Worm (Caenorhabditis elegans) whole organism, L4 larva: ENCODE measurements around the gene R13A1.5.

Experiments used
- F10B5.3 ChIP-seq: sonication (generic microtip); optimal IDR thresholded peaks from 2 replicates; lab custom pipeline; 2016; ENCODE audit warnings: mild to moderate bottlenecking, missing genetic modification characterization, missing compliant biosample characterization
- F37D6.2 ChIP-seq: sonication (generic microtip); optimal IDR thresholded peaks from 2 replicates; lab custom pipeline; 2016; ENCODE audit warnings: mild to moderate bottlenecking, missing genetic modification characterization, missing compliant biosample characterization
- F44E2.7 ChIP-seq: fragments of 200-800 bp; sonication (Bioruptor generic); IDR thresholded peaks from 2 replicates; pipeline ENCODE4 v2.1.2; 2022; ENCODE audit warnings: missing genetic modification characterization, missing compliant biosample characterization
- T20F7.1 ChIP-seq: fragments of 200-800 bp; sonication (Bioruptor generic); optimal IDR thresholded peaks from 2 replicates; lab custom pipeline; 2018; ENCODE audit warnings: mild to moderate bottlenecking, missing genetic modification characterization, missing compliant biosample characterization
- Y48G9A.11 ChIP-seq: fragments of 200-800 bp; sonication (Bioruptor generic); IDR thresholded peaks from 2 replicates; pipeline ENCODE4 v1.3.6; 2022; ENCODE audit warnings: missing genetic modification reagents, missing genetic modification characterization, missing compliant biosample characterization
- Y75B8A.6 ChIP-seq: fragments of 200-800 bp; sonication (Bioruptor generic); IDR thresholded peaks from 2 replicates; pipeline ENCODE4 v1.3.6; 2022; ENCODE audit warnings: missing genetic modification reagents, missing genetic modification characterization, missing compliant biosample characterization
- ZK337.2 ChIP-seq: fragments of 200-800 bp; sonication (Bioruptor generic); IDR thresholded peaks from 2 replicates; pipeline ENCODE4 v1.3.6; 2022; ENCODE audit warnings: missing genetic modification reagents, missing genetic modification characterization, missing compliant biosample characterization
- aha-1 ChIP-seq: fragments of 150-350 bp; peaks from one replicate; lab custom pipeline; 2014; ENCODE audit warnings: missing biosample characterization, missing genetic modification characterization
- arid-1 ChIP-seq: fragments of 200-800 bp; sonication (Bioruptor generic); conservative IDR thresholded peaks from 2 replicates; pipeline ENCODE4 v1.3.6; 2022; ENCODE audit warnings: missing genetic modification reagents, missing genetic modification characterization, missing compliant biosample characterization
- ces-1 ChIP-seq: fragments of 150-350 bp; sonication (generic microtip); optimal IDR thresholded peaks from 4 replicates; lab custom pipeline; 2014; ENCODE audit warnings: missing biosample characterization, missing genetic modification reagents, missing genetic modification characterization
- cey-2 ChIP-seq: sonication (generic microtip); optimal IDR thresholded peaks from 3 replicates; lab custom pipeline; 2017; ENCODE audit warnings: missing genetic modification characterization, mild to moderate bottlenecking, missing compliant biosample characterization, antibody characterized with exemption, borderline replicate concordance; ENCODE audit not compliant: insufficient read depth
- ctbp-1 ChIP-seq: fragments of 200-800 bp; sonication (Bioruptor generic); IDR thresholded peaks from 2 replicates; pipeline ENCODE4 v1.3.6; 2022; ENCODE audit warnings: missing genetic modification reagents, missing genetic modification characterization, missing compliant biosample characterization
- daf-16 ChIP-seq, 3 experiments: sonication (generic microtip); optimal IDR thresholded peaks; 2 replicates each; lab custom pipeline; 2016 to 2017; ENCODE audit warnings: missing genetic modification characterization in 3 of 3, missing genetic modification reagents in 3 of 3, mild to moderate bottlenecking in 2 of 3, missing compliant biosample characterization in 2 of 3, missing biosample characterization in 1 of 3, moderate library complexity in 1 of 3
- daf-19 ChIP-seq: fragments of 200-800 bp; sonication (Bioruptor generic); conservative IDR thresholded peaks from 2 replicates; pipeline ENCODE4 v1.3.6; 2022; ENCODE audit warnings: missing genetic modification characterization, missing compliant biosample characterization
- daf-8 ChIP-seq: fragments of 200-800 bp; sonication (Bioruptor generic); IDR thresholded peaks from 2 replicates; pipeline ENCODE4 v1.3.6; 2022; ENCODE audit warnings: missing genetic modification characterization, missing compliant biosample characterization
- dmd-6 ChIP-seq: fragments of 200-800 bp; sonication (Bioruptor generic); IDR thresholded peaks from 2 replicates; pipeline ENCODE4 v1.3.6; 2022; ENCODE audit warnings: missing genetic modification reagents, missing genetic modification characterization, missing compliant biosample characterization
- dve-1 ChIP-seq: sonication (generic microtip); optimal IDR thresholded peaks from 2 replicates; lab custom pipeline; 2017; ENCODE audit warnings: antibody characterized with exemption, mild to moderate bottlenecking, missing genetic modification characterization, missing compliant biosample characterization; ENCODE audit not compliant: insufficient read depth
- gei-8 ChIP-seq: fragments of 200-800 bp; sonication (Bioruptor generic); optimal IDR thresholded peaks from 2 replicates; lab custom pipeline; 2018; ENCODE audit warnings: mild to moderate bottlenecking, missing genetic modification characterization, missing compliant biosample characterization
- hif-1 ChIP-seq, 2 experiments: sonication (generic microtip); optimal IDR thresholded peaks; 2 replicates each; lab custom pipeline; 2016 to 2017; ENCODE audit warnings: missing compliant biosample characterization in 2 of 2, missing genetic modification characterization in 2 of 2, missing genetic modification reagents in 2 of 2, missing genotype in 2 of 2, mild to moderate bottlenecking in 1 of 2
- hlh-11 ChIP-seq: fragments of 200-800 bp; sonication (Bioruptor generic); optimal IDR thresholded peaks from 2 replicates; lab custom pipeline; 2018; ENCODE audit warnings: mild to moderate bottlenecking, missing genetic modification characterization, missing compliant biosample characterization
- hlh-30 ChIP-seq: sonication (generic microtip); optimal IDR thresholded peaks from 2 replicates; lab custom pipeline; 2017; ENCODE audit warnings: antibody characterized with exemption, mild to moderate bottlenecking, missing genetic modification characterization, missing compliant biosample characterization; ENCODE audit not compliant: insufficient read depth
- lin-13 ChIP-seq: fragments of 150-350 bp; optimal IDR thresholded peaks from 2 replicates; lab custom pipeline; 2014; ENCODE audit warnings: missing biosample characterization, missing genetic modification reagents, missing genetic modification characterization
- lin-15B ChIP-seq: fragments of 150-350 bp; sonication (generic microtip); optimal IDR thresholded peaks from 3 replicates; lab custom pipeline; 2014; ENCODE audit warnings: missing biosample characterization, missing genetic modification characterization
- lin-38 ChIP-seq: fragments of 200-800 bp; sonication (Bioruptor generic); IDR thresholded peaks from 2 replicates; pipeline ENCODE4 v1.3.6; 2022; ENCODE audit warnings: missing genetic modification reagents, missing genetic modification characterization, missing compliant biosample characterization
- madf-5 ChIP-seq, 2 experiments: fragments of 200-800 bp; sonication (Bioruptor generic); IDR thresholded peaks; 2 replicates each; pipeline ENCODE4 v1.3.6; 2022; ENCODE audit warnings: missing compliant biosample characterization in 2 of 2, missing genetic modification characterization in 2 of 2
- mes-2 ChIP-seq: sonication (generic microtip); optimal IDR thresholded peaks from 2 replicates; lab custom pipeline; 2016; ENCODE audit warnings: missing genotype, mild to moderate bottlenecking, missing genetic modification characterization, missing compliant biosample characterization; ENCODE audit not compliant: poor library complexity, severe bottlenecking
- mxl-2 ChIP-seq: fragments of 200-800 bp; sonication (Bioruptor generic); conservative IDR thresholded peaks from 2 replicates; pipeline ENCODE4 v1.3.6; 2022; ENCODE audit warnings: missing genetic modification reagents, missing genetic modification characterization, missing compliant biosample characterization
- nhr-102 ChIP-seq: sonication (generic microtip); optimal IDR thresholded peaks from 2 replicates; lab custom pipeline; 2016; ENCODE audit warnings: mild to moderate bottlenecking, missing genetic modification characterization, moderate library complexity, missing compliant biosample characterization
- nhr-28 ChIP-seq: fragments of 150-350 bp; optimal IDR thresholded peaks from 2 replicates; lab custom pipeline; 2014; ENCODE audit warnings: missing biosample characterization, missing genetic modification characterization
- nhr-48 ChIP-seq: sonication (generic microtip); optimal IDR thresholded peaks from 2 replicates; lab custom pipeline; 2016; ENCODE audit warnings: mild to moderate bottlenecking, missing genetic modification characterization, missing compliant biosample characterization
- nhr-77 ChIP-seq: fragments of 150-350 bp; optimal IDR thresholded peaks from 2 replicates; lab custom pipeline; 2014; ENCODE audit warnings: missing biosample characterization, missing genetic modification characterization
- pha-4 ChIP-seq, 2 experiments: fragments of 150-350 bp in 1 of 2; fragments of 200-800 bp in 1 of 2; sonication (Bioruptor generic) in 1 of 2; IDR thresholded peaks in 1 of 2; optimal IDR thresholded peaks in 1 of 2; 2 replicates each; pipeline versions ENCODE4 v1.3.6 to Lab custom; 2014 to 2022; ENCODE audit warnings: missing genetic modification characterization in 2 of 2, missing genetic modification reagents in 2 of 2, missing biosample characterization in 1 of 2, missing compliant biosample characterization in 1 of 2
- pqm-1 ChIP-seq: sonication (generic microtip); optimal IDR thresholded peaks from 2 replicates; lab custom pipeline; 2017; ENCODE audit warnings: missing biosample characterization, missing genetic modification characterization
- rbr-2 ChIP-seq: sonication (generic microtip); optimal IDR thresholded peaks from 2 replicates; lab custom pipeline; 2016; ENCODE audit warnings: missing genotype, missing genetic modification characterization, missing compliant biosample characterization
- snpc-1.2 ChIP-seq: fragments of 200-800 bp; sonication (Bioruptor generic); IDR thresholded peaks from 2 replicates; pipeline ENCODE4 v1.3.6; 2022; ENCODE audit warnings: missing genetic modification reagents, missing genetic modification characterization, missing compliant biosample characterization
- tra-1 ChIP-seq: fragments of 200-800 bp; sonication (Bioruptor generic); IDR thresholded peaks from 2 replicates; pipeline ENCODE4 v1.3.6; 2022; ENCODE audit warnings: missing genetic modification reagents, missing genetic modification characterization, missing compliant biosample characterization
- unc-130 ChIP-seq: sonication (generic microtip); optimal IDR thresholded peaks from 2 replicates; lab custom pipeline; 2016; ENCODE audit warnings: missing genetic modification reagents, missing genetic modification characterization, missing compliant biosample characterization
- unc-39 ChIP-seq: sonication (generic microtip); optimal IDR thresholded peaks from 2 replicates; lab custom pipeline; 2017; ENCODE audit warnings: missing biosample characterization, missing genetic modification characterization
- zag-1 ChIP-seq: fragments of 150-350 bp; optimal IDR thresholded peaks from 2 replicates; lab custom pipeline; 2014; ENCODE audit warnings: missing biosample characterization, missing genetic modification characterization

Gene R13A1.5

DNA sequence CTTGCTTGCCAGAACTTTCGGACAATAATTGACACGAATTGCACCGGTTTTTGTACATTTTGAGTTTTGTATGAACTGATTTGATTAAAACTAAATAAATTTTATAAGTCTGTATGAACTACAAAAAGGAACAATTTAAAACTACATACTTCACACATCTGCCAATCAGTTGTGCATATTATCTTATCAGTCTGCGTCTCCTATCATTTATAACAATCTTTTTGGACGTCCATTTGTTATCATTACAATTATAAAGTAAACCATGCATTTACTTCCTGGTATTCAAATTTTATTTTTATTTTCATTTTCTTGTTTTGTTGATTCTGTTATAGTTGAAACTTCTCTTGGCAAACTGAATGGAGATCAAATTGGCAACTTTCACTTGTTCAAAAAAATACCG, 11.3 kb downstream of the R13A1.5 start, which contains the start of gene cest-10:
TSS of gene cest-10 (plus strand) at position 254 of the 400 bp plus-strand sequence.
- TF ChIP-seq nhr-28 (tag; lab: Kevin White, UChicago) (peak; percentile 99), rbr-2 (tag; lab: Kevin White, UChicago) (no peak), aha-1 (peak; percentile 56), daf-19 (no peak), arid-1 (GFP tag; lab: Robert Waterston, UW) (no peak), Y75B8A.6 (GFP tag; lab: Robert Waterston, UW) (0 out of 2 replicates have a peak, but pooled peaks have one; percentile 22), nhr-77 (tag; lab: Kevin White, UChicago) (peak; percentile 69), gei-8 (GFP tag; lab: Kevin White, UChicago) (peak; percentile 2), daf-16 (GFP tag; optimal IDR thresholded peaks at IDR 0.05; lab: Kevin White, UChicago) (peak in 1 of 2 experiments; percentile 67), daf-16 (tag; optimal IDR thresholded peaks at IDR 0.05; lab: Kevin White, UChicago) (peak; percentile 93), hlh-11 (tag; lab: Kevin White, UChicago) (peak; percentile 68), nhr-48 (tag; lab: Kevin White, UChicago) (peak; percentile 64), F37D6.2 (tag; lab: Kevin White, UChicago) (no peak), dve-1 (tag; lab: Kevin White, UChicago) (peak; percentile 89), lin-38 (GFP tag; lab: Robert Waterston, UW) (no peak), pha-4 (GFP tag; IDR thresholded peaks at IDR 0.05; lab: Robert Waterston, UW) (peak; percentile 32; the same call in 1 of the 2 replicates), pha-4 (tag; optimal IDR thresholded peaks at IDR 0.05; lab: Kevin White, UChicago) (no peak), lin-13 (GFP tag; lab: Kevin White, UChicago) (no peak), nhr-102 (tag; lab: Kevin White, UChicago) (peak; percentile 49), ctbp-1 (GFP tag; lab: Robert Waterston, UW) (no peak), dmd-6 (GFP tag; lab: Robert Waterston, UW) (peak; percentile 96), ces-1 (GFP tag; lab: Kevin White, UChicago) (no peak), F10B5.3 (tag; lab: Kevin White, UChicago) (no peak), pqm-1 (peak; percentile 78), tra-1 (peak; percentile 90), lin-15B (no peak)

DNA sequence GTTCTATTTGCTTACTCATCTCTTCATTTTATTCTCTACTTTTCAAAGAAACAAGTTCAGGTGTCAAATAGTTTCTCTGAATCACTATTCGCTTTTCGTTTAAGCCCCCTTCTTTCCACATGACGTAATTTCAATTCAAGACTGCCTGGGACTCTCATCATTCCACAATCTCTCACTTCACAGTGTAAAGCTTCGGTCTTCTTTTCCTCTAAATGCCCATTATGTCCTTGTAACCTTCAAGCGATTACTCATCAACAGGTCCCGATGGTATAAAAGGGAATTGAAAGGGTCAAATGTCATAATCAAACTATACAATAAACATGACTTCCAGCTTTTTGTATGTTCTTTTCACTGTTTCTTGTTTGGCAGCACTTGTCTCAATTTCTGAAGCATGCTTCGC, 12.7 kb downstream of the R13A1.5 start, which contains the start of gene C42D4.3:
TSS of gene C42D4.3 (plus strand) at position 298 of the 400 bp plus-strand sequence.
- TF ChIP-seq mes-2 (no peak), dve-1 (tag; lab: Kevin White, UChicago) (peak; percentile 30), cey-2 (tag; lab: Kevin White, UChicago) (peak; percentile 70), zag-1 (tag; lab: Kevin White, UChicago) (no peak)

DNA sequence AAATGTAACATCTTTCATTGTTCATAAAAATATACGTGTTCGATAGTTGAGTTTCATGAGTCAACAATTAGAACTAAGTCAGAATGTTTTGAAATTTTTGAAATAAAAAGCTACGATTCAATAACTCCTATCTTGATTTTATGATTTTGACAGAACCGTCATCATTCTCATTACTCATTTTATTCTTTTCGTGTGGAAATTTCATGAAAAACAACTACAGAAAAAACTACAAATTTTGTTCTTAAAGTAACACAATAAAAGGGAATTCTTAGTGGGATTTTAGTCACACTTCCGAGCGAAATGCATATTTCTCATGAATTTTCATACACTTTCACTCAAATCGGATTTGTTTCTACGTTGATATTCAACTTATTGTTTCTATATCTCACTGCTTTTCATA, 14.8 kb downstream of the R13A1.5 start, which contains the start of gene str-44:
TSS of gene str-44 (plus strand) at position 301 of the 400 bp plus-strand sequence.
- no peak for TF ChIP-seq Y48G9A.11 (GFP tag; lab: Robert Waterston, UW)
- no peak for TF ChIP-seq ZK337.2 (GFP tag; lab: Robert Waterston, UW)
- no peak for TF ChIP-seq unc-39 (tag; lab: Kevin White, UChicago)
- TF ChIP-seq snpc-1.2, result no peak
- no peak for TF ChIP-seq nhr-28 (tag; lab: Kevin White, UChicago)
- no peak for TF ChIP-seq dmd-6 (GFP tag; lab: Robert Waterston, UW)
- TF ChIP-seq ces-1 (GFP tag; lab: Kevin White, UChicago), result no peak
- TF ChIP-seq daf-8 (GFP tag; lab: Robert Waterston, UW), result no peak
- TF ChIP-seq unc-130 (GFP tag; lab: Kevin White, UChicago), result no peak
- TF ChIP-seq nhr-48 (tag; lab: Kevin White, UChicago), result no peak
- no peak for TF ChIP-seq hif-1 (tag; optimal IDR thresholded peaks at IDR 0.05; lab: Kevin White, UChicago)
- TF ChIP-seq mxl-2 (GFP tag; lab: Robert Waterston, UW), result no peak
- TF ChIP-seq T20F7.1, result no peak
- no peak for TF ChIP-seq hlh-30
- no peak for TF ChIP-seq F44E2.7 (GFP tag; lab: Robert Waterston, UW)
- TF ChIP-seq madf-5 (GFP tag; IDR thresholded peaks at IDR 0.05; lab: Robert Waterston, UW), result no peak
